Fruit fly (Drosophila melanogaster) whole organism, embryonic: ENCODE results near the gene LSm7.

Source experiments
- Blimp-1 ChIP-seq: fragments of 200-800 bp; sonication (Bioruptor generic); optimal IDR thresholded peaks from 3 replicates; lab custom pipeline; 2018; ENCODE audit warnings: missing biosample characterization, missing genetic modification characterization, mild to moderate bottlenecking, moderate library complexity, missing genetic modification reagents
- CG10274 ChIP-seq: fragments of 200-800 bp; sonication (Bioruptor generic); optimal IDR thresholded peaks from 3 replicates; lab custom pipeline; 2017; ENCODE audit warnings: missing biosample characterization, mild to moderate bottlenecking, missing genetic modification characterization
- CG11398 ChIP-seq: fragments of 200-800 bp; sonication (Bioruptor generic); optimal IDR thresholded peaks from 2 replicates; lab custom pipeline; 2016; ENCODE audit warnings: missing biosample characterization, missing genetic modification characterization
- CG12769 ChIP-seq: fragments of 200-800 bp; sonication (Bioruptor generic); optimal IDR thresholded peaks from 2 replicates; lab custom pipeline; 2019; ENCODE audit warnings: missing biosample characterization, mild to moderate bottlenecking, missing genetic modification characterization, moderate library complexity
- CG13287 ChIP-seq: fragments of 200-800 bp; sonication (Bioruptor generic); IDR thresholded peaks from 2 replicates; pipeline ENCODE4 v1.3.6; 2022; ENCODE audit warnings: missing biosample characterization, missing genetic modification characterization; ENCODE audit not compliant: partially characterized antibody
- CG16863 ChIP-seq: fragments of 200-800 bp; sonication (Bioruptor generic); optimal IDR thresholded peaks from 3 replicates; lab custom pipeline; 2016; ENCODE audit warnings: missing biosample characterization, missing genetic modification characterization
- CG17361 ChIP-seq: fragments of 200-800 bp; sonication (Bioruptor generic); IDR thresholded peaks from 3 replicates; pipeline ENCODE4 v1.3.6; 2022; ENCODE audit warnings: missing biosample characterization, missing genetic modification characterization
- CG18262 ChIP-seq: fragments of 200-800 bp; optimal IDR thresholded peaks from 3 replicates; lab custom pipeline; 2019; ENCODE audit warnings: missing biosample characterization, mild to moderate bottlenecking, missing genetic modification characterization, moderate library complexity
- CG18476 ChIP-seq: fragments of 200-800 bp; sonication (Bioruptor generic); optimal IDR thresholded peaks from 2 replicates; lab custom pipeline; 2016; ENCODE audit warnings: missing biosample characterization, mild to moderate bottlenecking, missing genetic modification characterization
- CG3163 ChIP-seq: fragments of 200-800 bp; sonication (Bioruptor generic); optimal IDR thresholded peaks from 3 replicates; lab custom pipeline; 2016; ENCODE audit warnings: missing biosample characterization, missing genetic modification characterization
- CG32767 ChIP-seq: fragments of 200-800 bp; sonication (Bioruptor generic); IDR thresholded peaks from 2 replicates; pipeline ENCODE4 v1.3.6; 2022; ENCODE audit warnings: missing biosample characterization, missing genetic modification characterization
- CG34224 ChIP-seq: fragments of 200-800 bp; sonication (Bioruptor generic); IDR thresholded peaks from 3 replicates; pipeline ENCODE4 v1.3.6; 2022; ENCODE audit warnings: missing biosample characterization, missing genetic modification characterization; ENCODE audit not compliant: partially characterized antibody
- CG4730 ChIP-seq: fragments of 200-800 bp; sonication (Bioruptor generic); IDR thresholded peaks from 2 replicates; pipeline ENCODE4 v1.3.6; 2022; ENCODE audit warnings: missing biosample characterization, missing genetic modification characterization
- CG6791 ChIP-seq: fragments of 200-800 bp; sonication (Bioruptor generic); IDR thresholded peaks from 3 replicates; pipeline ENCODE4 v1.3.6; 2022; ENCODE audit warnings: missing biosample characterization, missing genetic modification characterization; ENCODE audit not compliant: partially characterized antibody
- CG7271 ChIP-seq: fragments of 200-800 bp; sonication (Bioruptor generic); optimal IDR thresholded peaks from 2 replicates; lab custom pipeline; 2018; ENCODE audit warnings: missing biosample characterization, mild to moderate bottlenecking, missing genetic modification characterization, moderate library complexity
- CG7556 ChIP-seq: fragments of 200-800 bp; sonication (Bioruptor generic); optimal IDR thresholded peaks from 2 replicates; lab custom pipeline; 2017; ENCODE audit warnings: missing biosample characterization, mild to moderate bottlenecking, missing genetic modification characterization
- CG8089 ChIP-seq: fragments of 200-800 bp; sonication (Bioruptor generic); optimal IDR thresholded peaks from 3 replicates; lab custom pipeline; 2016; ENCODE audit warnings: missing biosample characterization, missing genetic modification characterization
- CG8388 ChIP-seq: fragments of 200-800 bp; sonication (Bioruptor generic); optimal IDR thresholded peaks from 2 replicates; lab custom pipeline; 2019; ENCODE audit warnings: missing biosample characterization, mild to moderate bottlenecking, missing genetic modification characterization, moderate library complexity
- CG8924 ChIP-seq: fragments of 200-800 bp; optimal IDR thresholded peaks from 3 replicates; lab custom pipeline; 2019; ENCODE audit warnings: missing biosample characterization, mild to moderate bottlenecking, missing genetic modification characterization, moderate library complexity
- CG9437 ChIP-seq: fragments of 200-800 bp; sonication (Bioruptor generic); optimal IDR thresholded peaks from 2 replicates; lab custom pipeline; 2018; ENCODE audit warnings: missing biosample characterization, mild to moderate bottlenecking, missing genetic modification characterization
- D ChIP-seq, 2 experiments: fragments of 200-800 bp in 1 of 2; fragments of >200 bp in 1 of 2; sonication (Bioruptor generic) in 1 of 2; optimal IDR thresholded peaks; 2 replicates in 1 of 2; 3 replicates in 1 of 2; lab custom pipeline; 2017; ENCODE audit warnings: mild to moderate bottlenecking in 1 of 2, missing biosample characterization in 1 of 2, missing genetic modification characterization in 1 of 2, missing genetic modification reagents in 1 of 2
- Dfd ChIP-seq, 2 experiments: fragments of >200 bp; optimal IDR thresholded peaks; 2 replicates each; lab custom pipeline; 2017; ENCODE audit warnings: missing biosample characterization in 2 of 2, missing genetic modification characterization in 2 of 2
- Drgx ChIP-seq: fragments of 200-800 bp; sonication (Bioruptor generic); IDR thresholded peaks from 2 replicates; pipeline ENCODE4 v1.3.6; 2022; ENCODE audit warnings: missing biosample characterization, missing genetic modification characterization
- Ets65A ChIP-seq: fragments of 200-800 bp; sonication (Bioruptor generic); peaks from one replicate; lab custom pipeline; 2016; ENCODE audit warnings: missing biosample characterization, missing genetic modification characterization
- Hsf ChIP-seq: fragments of 200-800 bp; sonication (Bioruptor generic); optimal IDR thresholded peaks from 3 replicates; lab custom pipeline; 2016; ENCODE audit warnings: missing biosample characterization, missing genetic modification characterization
- Lhr ChIP-seq: fragments of 200-800 bp; sonication (Bioruptor generic); optimal IDR thresholded peaks from 3 replicates; lab custom pipeline; 2017; ENCODE audit warnings: mild to moderate bottlenecking, missing biosample characterization, missing genetic modification reagents, missing genetic modification characterization
- Med ChIP-seq: fragments of 200-800 bp; sonication (Bioruptor generic); peaks from one replicate; lab custom pipeline; 2016; ENCODE audit warnings: missing biosample characterization, missing genetic modification characterization, mild to moderate bottlenecking, inconsistent platforms, moderate library complexity
- Oli ChIP-seq: fragments of 200-800 bp; sonication (Bioruptor generic); optimal IDR thresholded peaks from 2 replicates; lab custom pipeline; 2018; ENCODE audit warnings: missing biosample characterization, mild to moderate bottlenecking, missing genetic modification characterization, moderate library complexity
- Pdp1 ChIP-seq, 2 experiments: fragments of 200-800 bp; sonication (Bioruptor generic); optimal IDR thresholded peaks; 3 replicates each; lab custom pipeline; 2016; ENCODE audit warnings: missing biosample characterization in 2 of 2, missing genetic modification characterization in 2 of 2, mild to moderate bottlenecking in 1 of 2, moderate library complexity in 1 of 2
- Trl ChIP-seq, 3 experiments: fragments of >200 bp in 2 of 3; fragments of 200-800 bp in 1 of 3; sonication (Bioruptor generic) in 1 of 3; optimal IDR thresholded peaks; 2 replicates in 1 of 3; 3 replicates in 2 of 3; lab custom pipeline; 2016 to 2017; ENCODE audit warnings: missing biosample characterization in 1 of 3, missing genetic modification characterization in 1 of 3
- Vsx1 ChIP-seq: fragments of 200-800 bp; sonication (Bioruptor generic); optimal IDR thresholded peaks from 2 replicates; lab custom pipeline; 2017; ENCODE audit warnings: missing biosample characterization, mild to moderate bottlenecking, missing genetic modification characterization, missing genetic modification reagents
- amos ChIP-seq: fragments of 200-800 bp; sonication (Bioruptor generic); IDR thresholded peaks from 2 replicates; pipeline ENCODE4 v1.3.6; 2022; ENCODE audit warnings: missing biosample characterization, missing genetic modification characterization; ENCODE audit not compliant: partially characterized antibody
- cg ChIP-seq: fragments of 200-800 bp; sonication (Bioruptor generic); optimal IDR thresholded peaks from 3 replicates; lab custom pipeline; 2019; ENCODE audit warnings: missing biosample characterization, mild to moderate bottlenecking, missing genetic modification characterization, moderate library complexity
- chinmo ChIP-seq: fragments of 200-800 bp; sonication (Bioruptor generic); IDR thresholded peaks from 4 replicates; pipeline ENCODE4 v1.3.6; 2022; ENCODE audit warnings: missing biosample characterization, missing genetic modification characterization; ENCODE audit not compliant: partially characterized antibody
- dysf ChIP-seq: fragments of 200-800 bp; sonication (Bioruptor generic); IDR thresholded peaks from 3 replicates; pipeline ENCODE4 v1.3.6; 2022; ENCODE audit warnings: missing biosample characterization, missing genetic modification characterization
- fd64A ChIP-seq: fragments of 200-800 bp; sonication (Bioruptor generic); optimal IDR thresholded peaks from 3 replicates; lab custom pipeline; 2018; ENCODE audit warnings: missing biosample characterization, mild to moderate bottlenecking, missing genetic modification characterization
- gem ChIP-seq: fragments of 200-800 bp; sonication (Bioruptor generic); optimal IDR thresholded peaks from 2 replicates; lab custom pipeline; 2019; ENCODE audit warnings: missing biosample characterization, mild to moderate bottlenecking, missing genetic modification characterization, moderate library complexity
- otp ChIP-seq: fragments of 200-800 bp; sonication (Bioruptor generic); IDR thresholded peaks from 3 replicates; pipeline ENCODE4, ENCODE4 v1.3.6; 2022; ENCODE audit warnings: missing biosample characterization, missing genetic modification characterization
- prd ChIP-seq, 3 experiments: fragments of >200 bp in 2 of 3; fragments of 200-800 bp in 1 of 3; sonication (Bioruptor generic) in 1 of 3; optimal IDR thresholded peaks in 2 of 3; IDR thresholded peaks in 1 of 3; 2 replicates in 2 of 3; 3 replicates in 1 of 3; pipeline versions ENCODE4 v1.3.6 to Lab custom; 2017 to 2022; ENCODE audit warnings: missing biosample characterization in 1 of 3, missing genetic modification characterization in 1 of 3
- psq ChIP-seq: fragments of 200-800 bp; sonication (Bioruptor generic); optimal IDR thresholded peaks from 2 replicates; lab custom pipeline; 2017; ENCODE audit warnings: missing biosample characterization, missing genetic modification characterization
- sima ChIP-seq: fragments of 200-800 bp; sonication (Bioruptor generic); optimal IDR thresholded peaks from 2 replicates; lab custom pipeline; 2016; ENCODE audit warnings: missing biosample characterization, missing genetic modification characterization
- sob ChIP-seq: fragments of 200-800 bp; sonication (Bioruptor generic); IDR thresholded peaks from 2 replicates; pipeline ENCODE4 v1.3.6; 2022; ENCODE audit warnings: missing biosample characterization, missing genetic modification characterization
- sqz ChIP-seq: fragments of 200-800 bp; sonication (Bioruptor generic); optimal IDR thresholded peaks from 3 replicates; lab custom pipeline; 2018; ENCODE audit warnings: missing biosample characterization, mild to moderate bottlenecking, missing genetic modification characterization
- tll ChIP-seq, 2 experiments: fragments of 200-800 bp in 1 of 2; fragments of >200 bp in 1 of 2; sonication (Bioruptor generic) in 1 of 2; optimal IDR thresholded peaks; 2 replicates each; lab custom pipeline; 2017 to 2019; ENCODE audit warnings: missing biosample characterization in 2 of 2, missing genetic modification characterization in 2 of 2, mild to moderate bottlenecking in 1 of 2, moderate library complexity in 1 of 2
- vvl ChIP-seq: fragments of 200-800 bp; sonication (Bioruptor generic); IDR thresholded peaks from 2 replicates; pipeline ENCODE4 v1.3.6; 2022; ENCODE audit warnings: missing biosample characterization, missing genetic modification characterization

The LSm7 gene

dm6 chr2L:16760504-16761417 lies 17.9 kb upstream of the LSm7 start, which contains the start of gene ppk17 (continued):
- TF ChIP-seq sqz (GFP tag; lab: Kevin White, UChicago): no peak
- no peak for TF ChIP-seq CG6791 (GFP tag; lab: Robert Waterston, UW)
- TF ChIP-seq tll (GFP tag; optimal IDR thresholded peaks at IDR 0.05; lab: Kevin White, UChicago): no peak
- no peak for TF ChIP-seq sima (GFP tag; lab: Kevin White, UChicago)
- TF ChIP-seq Pdp1 (GFP tag; optimal IDR thresholded peaks at IDR 0.05; lab: Kevin White, UChicago): peak in 1 of 2 experiments; percentile 6
- peak; percentile 25 for TF ChIP-seq Med (GFP tag; lab: Kevin White, UChicago)
- TF ChIP-seq CG12769 (tag; lab: Kevin White, UChicago): peak; percentile 68
- no peak for TF ChIP-seq CG10274 (GFP tag; lab: Kevin White, UChicago)
- TF ChIP-seq CG18262: no peak
- no peak for TF ChIP-seq CG18476
- TF ChIP-seq D (optimal IDR thresholded peaks at IDR 0.05; lab: Kevin White, UChicago): no peak
- no peak for TF ChIP-seq D (GFP tag; optimal IDR thresholded peaks at IDR 0.05; lab: Kevin White, UChicago)
- TF ChIP-seq fd64A (GFP tag; lab: Kevin White, UChicago): no peak
- TF ChIP-seq Dfd (GFP tag; optimal IDR thresholded peaks at IDR 0.05; lab: Kevin White, UChicago): no peak
- no peak for TF ChIP-seq CG4730 (GFP tag; lab: Robert Waterston, UW)
- TF ChIP-seq cg (GFP tag; lab: Kevin White, UChicago): peak; percentile 45
- TF ChIP-seq Vsx1 (GFP tag; lab: Kevin White, UChicago): no peak
- peak; percentile 22 for TF ChIP-seq gem (tag; lab: Kevin White, UChicago)
- TF ChIP-seq prd (optimal IDR thresholded peaks at IDR 0.05; lab: Kevin White, UChicago): no peak
- no peak for TF ChIP-seq prd (GFP tag; IDR thresholded peaks at IDR 0.05; lab: Robert Waterston, UW)
- TF ChIP-seq Ets65A: no peak
- TF ChIP-seq Drgx (GFP tag; lab: Robert Waterston, UW): peak; percentile 35; the same call in 1 of the 2 replicates
- TF ChIP-seq dysf (GFP tag; lab: Robert Waterston, UW): no peak
- no peak for TF ChIP-seq CG8089 (GFP tag; lab: Kevin White, UChicago)
- no peak for TF ChIP-seq CG7556 (GFP tag; lab: Kevin White, UChicago)
- TF ChIP-seq CG17361: 0 out of 3 replicates have a peak, but pooled peaks have one; percentile 14
- no peak for TF ChIP-seq psq (GFP tag; lab: Kevin White, UChicago)
- no peak for TF ChIP-seq CG11398 (GFP tag; lab: Kevin White, UChicago)
- 0 out of 2 replicates have a peak, but pooled peaks have one; percentile 17 for TF ChIP-seq CG32767 (GFP tag; lab: Robert Waterston, UW)
- TF ChIP-seq Lhr (GFP tag; lab: Kevin White, UChicago): no peak
- no peak for TF ChIP-seq CG8388 (GFP tag; lab: Kevin White, UChicago)
- no peak for TF ChIP-seq CG7271 (tag; lab: Kevin White, UChicago)
- TF ChIP-seq CG9437 (GFP tag; lab: Kevin White, UChicago): no peak

- peak; percentile 14 to 21 for TF ChIP-seq Trl (optimal IDR thresholded peaks at IDR 0.05; lab: Kevin White, UChicago)
- no peak for TF ChIP-seq Trl (GFP tag; optimal IDR thresholded peaks at IDR 0.05; lab: Kevin White, UChicago)
- no peak for TF ChIP-seq CG3163 (GFP tag; lab: Kevin White, UChicago)
- peak; percentile 76 for TF ChIP-seq Med (GFP tag; lab: Kevin White, UChicago)
- TF ChIP-seq CG6791 (GFP tag; lab: Robert Waterston, UW): no peak
- 0 out of 3 replicates have a peak, but pooled peaks have one; percentile 20 for TF ChIP-seq CG34224
- peak; percentile 31; the same call in 1 of the 2 replicates for TF ChIP-seq sob (GFP tag; lab: Robert Waterston, UW)
- no peak for TF ChIP-seq Oli (tag; lab: Kevin White, UChicago)
- TF ChIP-seq amos: 0 out of 2 replicates have a peak, but pooled peaks have one; percentile 9
- TF ChIP-seq Hsf (GFP tag; lab: Kevin White, UChicago): no peak
- peak; percentile 72 for TF ChIP-seq CG12769 (tag; lab: Kevin White, UChicago)
- peak; percentile 53 for TF ChIP-seq vvl (GFP tag; lab: Robert Waterston, UW)
- TF ChIP-seq CG8924 (tag; lab: Kevin White, UChicago): no peak
- peak; percentile 69; the same call in 1 of the 4 replicates for TF ChIP-seq chinmo (GFP tag; lab: Robert Waterston, UW)
- TF ChIP-seq otp (GFP tag; lab: Robert Waterston, UW): no peak
- TF ChIP-seq CG16863 (GFP tag; lab: Kevin White, UChicago): no peak
- TF ChIP-seq CG13287 (GFP tag; lab: Robert Waterston, UW): peak; percentile 29; the same call in 1 of the 2 replicates
- TF ChIP-seq Blimp-1 (GFP tag; lab: Kevin White, UChicago): peak; percentile 93
Observed at dm6 chr2L:16754074-16754473, 11.2 kb upstream of the LSm7 start, which contains the start of gene yellow-b. Gene yellow-b (plus strand): TSS chr2L:16754336.
